Worm (Caenorhabditis elegans): ENCODE data around the gene eif-3.B.

The eif-3.B gene

DNA sequence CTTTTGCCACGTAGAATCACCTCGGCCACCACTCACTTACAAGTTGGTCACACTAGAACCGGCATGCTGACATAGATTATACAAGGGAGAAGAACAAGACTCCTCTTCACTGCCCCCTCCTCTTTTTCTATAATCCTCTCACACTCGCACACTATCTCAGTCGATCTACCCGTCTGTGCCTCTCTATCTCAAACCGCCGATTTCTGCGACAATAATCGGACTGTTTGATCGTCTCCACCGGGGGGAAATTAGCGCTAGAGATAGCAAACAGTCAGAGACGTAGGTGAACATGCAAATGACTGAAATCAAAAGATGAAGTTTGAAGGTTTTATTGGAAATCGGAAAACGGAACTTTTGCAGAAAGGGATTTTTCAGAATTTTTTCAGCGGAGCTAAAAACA, 27.2 kb downstream of the eif-3.B start (continued):
- peak; percentile 35 for TF ChIP-seq sup-37 (GFP tag; optimal IDR thresholded peaks at IDR 0.05)
- no peak for TF ChIP-seq unc-30 (tag; optimal IDR thresholded peaks at IDR 0.05)

DNA sequence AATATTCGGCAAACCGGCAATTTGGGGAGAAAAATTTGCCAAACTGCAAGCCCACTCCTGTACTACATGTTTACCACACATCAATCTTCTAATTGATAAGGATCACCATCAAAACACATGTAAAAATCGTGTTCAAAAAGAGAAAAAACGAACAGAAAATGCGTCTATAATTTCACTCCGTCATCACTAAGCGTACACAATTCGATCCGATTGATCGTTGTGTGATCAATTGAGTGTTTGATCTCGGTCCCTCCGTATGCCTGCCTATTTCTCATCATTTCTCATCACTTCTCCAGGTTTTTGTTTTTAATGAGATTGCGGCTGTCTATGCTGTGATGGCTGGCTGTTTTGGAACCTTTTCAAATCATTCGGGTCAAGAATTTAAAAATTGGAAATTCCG, 30.2 kb downstream of the eif-3.B start:
- TF ChIP-seq nhr-85 (tag) (no peak), lin-39 (tag; optimal IDR thresholded peaks at IDR 0.05) (no peak), ceh-88 (GFP tag; IDR thresholded peaks at IDR 0.05) (no peak), rnt-1 (tag; optimal IDR thresholded peaks at IDR 0.05) (peak; percentile 57), skn-1 (tag; optimal IDR thresholded peaks at IDR 0.05) (peak; percentile 15), elt-3 (tag; optimal IDR thresholded peaks at IDR 0.05) (peak in 1 of 6 experiments; percentile 11), nhr-19 (GFP tag; conservative IDR thresholded peaks at IDR 0.05) (peak; percentile 30; the same call in 1 of the 2 replicates), dpl-1 (GFP tag; optimal IDR thresholded peaks at IDR 0.05) (peak in 1 of 3 experiments; percentile 6), pax-3 (tag; optimal IDR thresholded peaks at IDR 0.05) (no peak), mep-1 (tag; optimal IDR thresholded peaks at IDR 0.05) (peak; percentile 15), sup-37 (GFP tag; optimal IDR thresholded peaks at IDR 0.05) (no peak), blmp-1 (tag; optimal IDR thresholded peaks at IDR 0.05) (peak; percentile 64), nhr-20 (tag; optimal IDR thresholded peaks at IDR 0.05) (peak; percentile 2), tlp-1 (tag; optimal IDR thresholded peaks at IDR 0.05) (no peak), lin-13 (GFP tag; optimal IDR thresholded peaks at IDR 0.05) (no peak), nhr-71 (tag; optimal IDR thresholded peaks at IDR 0.05) (peak; percentile 38), hlh-4 (tag; optimal IDR thresholded peaks at IDR 0.05) (no peak), C04F5.9 (tag; optimal IDR thresholded peaks at IDR 0.05) (no peak), snpc-4 (tag; optimal IDR thresholded peaks at IDR 0.05) (no peak), ceh-90 (tag; optimal IDR thresholded peaks at IDR 0.05) (no peak), unc-130 (tag; optimal IDR thresholded peaks at IDR 0.05) (peak; percentile 4), dsc-1 (tag; optimal IDR thresholded peaks at IDR 0.05) (no peak), efl-1 (optimal IDR thresholded peaks at IDR 0.05) (no peak), efl-1 (GFP tag; optimal IDR thresholded peaks at IDR 0.05 in 1 of 2) (peak in 1 of 2 experiments; percentile 19), zip-4 (GFP tag; optimal IDR thresholded peaks at IDR 0.05) (no peak), lin-14 (GFP tag; optimal IDR thresholded peaks at IDR 0.05) (peak; percentile 6), zag-1 (tag; optimal IDR thresholded peaks at IDR 0.05) (no peak), snu-23 (GFP tag; optimal IDR thresholded peaks at IDR 0.05) (peak; percentile 20)

DNA sequence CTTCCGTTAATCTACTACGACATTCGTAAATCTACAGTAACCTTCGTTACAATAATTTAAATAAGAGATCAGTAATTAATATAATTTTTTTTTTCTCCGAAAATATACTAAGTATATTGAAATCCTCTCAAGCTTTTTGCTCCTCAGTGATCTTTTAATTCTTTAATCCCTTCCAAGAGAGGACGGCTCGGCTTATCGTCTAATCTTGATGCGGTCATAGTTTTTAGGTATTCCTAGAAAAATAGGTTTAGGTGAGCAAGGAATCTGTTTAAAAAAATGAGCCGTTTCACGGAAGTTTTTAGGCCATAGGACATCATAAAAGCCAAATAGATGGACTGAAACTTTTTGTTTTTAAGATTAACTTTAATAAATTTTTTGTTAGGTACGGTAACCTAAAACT, 36.9 kb downstream of the eif-3.B start:
- TF ChIP-seq nhr-71 (tag; optimal IDR thresholded peaks at IDR 0.05) (peak; percentile 12), F16B12.6 (tag; optimal IDR thresholded peaks at IDR 0.05) (no peak), ceh-88 (GFP tag; IDR thresholded peaks at IDR 0.05) (no peak), sox-4 (tag; optimal IDR thresholded peaks at IDR 0.05) (peak; percentile 28), pax-3 (tag; optimal IDR thresholded peaks at IDR 0.05) (peak; percentile 6), dsc-1 (tag; optimal IDR thresholded peaks at IDR 0.05) (peak; percentile 94), egl-13 (tag; optimal IDR thresholded peaks at IDR 0.05) (peak; percentile 42), nhr-47 (tag; optimal IDR thresholded peaks at IDR 0.05) (peak; percentile 36), ztf-4 (tag; optimal IDR thresholded peaks at IDR 0.05) (no peak), fkh-4 (tag; optimal IDR thresholded peaks at IDR 0.05; ENCODE audit: borderline replicate concordance) (peak; percentile 29)

DNA sequence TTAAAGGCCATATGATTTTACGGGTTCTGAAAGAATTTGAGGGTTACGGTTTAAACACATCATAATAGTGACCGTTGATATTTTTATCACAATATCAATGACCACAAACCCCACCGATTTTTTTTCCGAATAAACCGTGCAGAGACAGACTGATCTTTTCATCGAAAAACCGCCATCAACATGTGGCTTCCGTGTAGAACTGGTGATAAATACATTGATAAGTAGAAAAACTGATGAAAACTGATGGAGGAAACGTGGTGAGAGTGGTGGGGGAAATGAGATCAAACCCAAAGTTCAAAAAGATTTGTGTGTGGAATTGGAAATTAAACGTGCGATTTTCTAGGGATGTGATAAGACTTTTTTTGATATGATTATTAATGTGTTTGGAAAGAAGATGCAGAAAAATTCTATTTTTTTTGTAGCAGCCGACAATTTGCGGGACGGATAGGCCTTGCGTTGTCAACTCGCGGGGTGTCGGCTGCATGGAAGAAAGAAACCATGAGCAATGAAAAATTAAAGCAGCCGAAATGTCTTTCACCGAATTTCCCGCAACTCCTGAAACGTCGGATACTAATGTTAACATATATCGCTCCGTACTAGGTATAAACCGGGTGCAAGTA, 43.5 kb downstream of the eif-3.B start:
- no peak for TF ChIP-seq rnt-1 (tag; optimal IDR thresholded peaks at IDR 0.05)
- no peak for TF ChIP-seq egl-27 (tag; optimal IDR thresholded peaks at IDR 0.05)
- TF ChIP-seq sox-4 (tag; optimal IDR thresholded peaks at IDR 0.05) = no peak
- TF ChIP-seq aha-1 (tag; optimal IDR thresholded peaks at IDR 0.05) = no peak
- TF ChIP-seq nhr-85 (tag) = peak; percentile 77
- TF ChIP-seq snu-23 (GFP tag; optimal IDR thresholded peaks at IDR 0.05) = peak; percentile 13
- TF ChIP-seq unc-98 (GFP tag; IDR thresholded peaks at IDR 0.05) = no peak
- no peak for TF ChIP-seq vab-15 (tag; optimal IDR thresholded peaks at IDR 0.05)
- no peak for TF ChIP-seq nhr-12 (tag; optimal IDR thresholded peaks at IDR 0.05)
- no peak for TF ChIP-seq C34B4.2 (tag; optimal IDR thresholded peaks at IDR 0.05)
- no peak for TF ChIP-seq grh-1 (GFP tag; IDR thresholded peaks at IDR 0.05)
- TF ChIP-seq unc-86 (tag; optimal IDR thresholded peaks at IDR 0.05) = no peak
- TF ChIP-seq C04F5.9 (tag; optimal IDR thresholded peaks at IDR 0.05) = no peak
- TF ChIP-seq pqm-1 (tag; optimal IDR thresholded peaks at IDR 0.05) = no peak
- no peak for TF ChIP-seq nhr-47 (tag; optimal IDR thresholded peaks at IDR 0.05)
- peak; percentile 24 for TF ChIP-seq tbx-2 (tag; optimal IDR thresholded peaks at IDR 0.05)
- no peak for TF ChIP-seq lsy-2 (tag; optimal IDR thresholded peaks at IDR 0.05)
- no peak for TF ChIP-seq ceh-63 (GFP tag; optimal IDR thresholded peaks at IDR 0.05)
- peak; percentile 38 for TF ChIP-seq nhr-71 (tag; optimal IDR thresholded peaks at IDR 0.05)
- TF ChIP-seq nhr-77 (tag; optimal IDR thresholded peaks at IDR 0.05) = no peak
- TF ChIP-seq blmp-1 (tag; optimal IDR thresholded peaks at IDR 0.05) = peak; percentile 67
- TF ChIP-seq pax-3 (tag; optimal IDR thresholded peaks at IDR 0.05) = no peak
- TF ChIP-seq dsc-1 (tag; optimal IDR thresholded peaks at IDR 0.05) = no peak
